Fruit fly (Drosophila melanogaster): ENCODE data around the gene Snx27.

DNA sequence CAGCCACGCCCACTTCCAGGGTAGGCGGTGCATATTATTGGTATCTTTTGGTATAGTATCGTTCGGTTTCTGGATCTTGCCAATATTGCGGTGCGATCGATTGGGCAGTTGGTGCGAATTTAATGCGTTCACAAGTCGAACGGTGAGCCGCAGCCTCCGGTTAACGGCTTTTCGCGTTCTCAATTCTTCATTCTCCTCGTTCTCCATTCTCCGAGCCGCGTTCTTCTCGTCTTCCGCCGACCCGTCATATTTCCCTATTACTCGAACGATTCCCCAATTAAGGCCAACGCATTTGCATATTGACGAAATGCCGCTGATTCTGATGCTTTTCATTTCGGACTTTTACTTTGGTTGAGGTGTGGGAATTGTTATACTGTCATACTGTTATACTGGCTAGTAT, 38.7 kb upstream of the Snx27 start, which contains the start of gene CG42264:
- TF ChIP-seq Dll (optimal IDR thresholded peaks at IDR 0.05) = no peak
- no peak for TF ChIP-seq psq (optimal IDR thresholded peaks at IDR 0.05)
- TF ChIP-seq CG8478 (optimal IDR thresholded peaks at IDR 0.05) = no peak
- no peak for TF ChIP-seq EcR (GFP tag; optimal IDR thresholded peaks at IDR 0.05)
